Fruit fly (Drosophila melanogaster) whole organism, embryonic: ENCODE measurements around the gene CG14269.

Experiments used
- CG10267 ChIP-seq: fragments of 200-800 bp; sonication (Bioruptor generic); optimal IDR thresholded peaks from 2 replicates; lab custom pipeline; 2018; ENCODE audit warnings: missing biosample characterization, mild to moderate bottlenecking, missing genetic modification characterization, moderate library complexity
- CG11695 ChIP-seq: fragments of 200-800 bp; sonication (Bioruptor generic); IDR thresholded peaks from 3 replicates; pipeline ENCODE4 v1.3.6; 2022; ENCODE audit warnings: missing biosample characterization, missing genetic modification characterization
- CG14860 ChIP-seq: fragments of 200-800 bp; sonication (Bioruptor generic); IDR thresholded peaks from 3 replicates; pipeline ENCODE4 v1.3.6; 2022; ENCODE audit warnings: missing biosample characterization, missing genetic modification characterization; ENCODE audit not compliant: partially characterized antibody
- CG1832 ChIP-seq: fragments of 200-800 bp; sonication (Bioruptor generic); optimal IDR thresholded peaks from 2 replicates; lab custom pipeline; 2017; ENCODE audit warnings: missing biosample characterization, mild to moderate bottlenecking, missing genetic modification characterization, inconsistent platforms
- CG2120 ChIP-seq: fragments of 200-800 bp; sonication (Bioruptor generic); optimal IDR thresholded peaks from 3 replicates; lab custom pipeline; 2016; ENCODE audit warnings: missing biosample characterization, missing genetic modification characterization
- CG30431 ChIP-seq: fragments of 200-800 bp; sonication (Bioruptor generic); optimal IDR thresholded peaks from 2 replicates; lab custom pipeline; 2017; ENCODE audit warnings: missing biosample characterization, missing genetic modification characterization
- CG32532 ChIP-seq: fragments of 200-800 bp; sonication (Bioruptor generic); IDR thresholded peaks from 2 replicates; pipeline ENCODE4 v1.3.6; 2022; ENCODE audit warnings: missing biosample characterization, missing genetic modification characterization
- CG8924 ChIP-seq: fragments of 200-800 bp; optimal IDR thresholded peaks from 3 replicates; lab custom pipeline; 2019; ENCODE audit warnings: missing biosample characterization, mild to moderate bottlenecking, missing genetic modification characterization, moderate library complexity
- CG9797 ChIP-seq: fragments of 200-800 bp; sonication (Bioruptor generic); optimal IDR thresholded peaks from 3 replicates; lab custom pipeline; 2018; ENCODE audit warnings: missing biosample characterization, mild to moderate bottlenecking, missing genetic modification characterization
- D19A ChIP-seq: fragments of 200-800 bp; optimal IDR thresholded peaks from 3 replicates; lab custom pipeline; 2019; ENCODE audit warnings: missing biosample characterization, mild to moderate bottlenecking, missing genetic modification characterization, moderate library complexity
- Doc3 ChIP-seq: fragments of 200-800 bp; sonication (Bioruptor generic); IDR thresholded peaks from 3 replicates; pipeline ENCODE4 v1.3.6; 2022; ENCODE audit warnings: missing biosample characterization, missing genetic modification characterization; ENCODE audit not compliant: partially characterized antibody
- Dp ChIP-seq: fragments of 200-800 bp; sonication (Bioruptor generic); optimal IDR thresholded peaks from 2 replicates; lab custom pipeline; 2018; ENCODE audit warnings: missing biosample characterization, mild to moderate bottlenecking, missing genetic modification characterization, moderate library complexity
- E2f1 ChIP-seq: fragments of 200-800 bp; sonication (Bioruptor generic); IDR thresholded peaks from 2 replicates; pipeline ENCODE4 v1.3.6; 2022; ENCODE audit warnings: missing biosample characterization, missing genetic modification characterization
- HLHmδ ChIP-seq: fragments of 200-800 bp; sonication (Bioruptor generic); optimal IDR thresholded peaks from 2 replicates; lab custom pipeline; 2018; ENCODE audit warnings: missing biosample characterization, mild to moderate bottlenecking, missing genetic modification characterization, moderate library complexity
- Hr78 ChIP-seq, 2 experiments: fragments of 200-800 bp in 1 of 2; fragments of >200 bp in 1 of 2; sonication (Bioruptor generic) in 1 of 2; optimal IDR thresholded peaks; 2 replicates each; lab custom pipeline; 2017 to 2019; ENCODE audit warnings: missing biosample characterization in 2 of 2, missing genetic modification characterization in 2 of 2, mild to moderate bottlenecking in 1 of 2, moderate library complexity in 1 of 2
- Jarid2 ChIP-seq: fragments of 200-800 bp; sonication (Bioruptor generic); optimal IDR thresholded peaks from 3 replicates; lab custom pipeline; 2017; ENCODE audit warnings: mild to moderate bottlenecking, missing biosample characterization, missing genetic modification reagents, missing genetic modification characterization
- MBD-R2 ChIP-seq: fragments of 200-800 bp; sonication (Bioruptor generic); IDR thresholded peaks from 2 replicates; pipeline ENCODE4 v1.3.6; 2022; ENCODE audit warnings: missing biosample characterization, missing genetic modification characterization
- Mrtf ChIP-seq: fragments of 200-800 bp; sonication (Bioruptor generic); IDR thresholded peaks from 3 replicates; pipeline ENCODE4 v1.3.6; 2022; ENCODE audit warnings: missing biosample characterization, missing genetic modification characterization
- Neu2 ChIP-seq: fragments of 200-800 bp; sonication (Bioruptor generic); optimal IDR thresholded peaks from 3 replicates; lab custom pipeline; 2016; ENCODE audit warnings: missing biosample characterization, missing genetic modification characterization, borderline replicate concordance
- PHDP ChIP-seq: fragments of 200-800 bp; sonication (Bioruptor generic); optimal IDR thresholded peaks from 3 replicates; lab custom pipeline; 2018; ENCODE audit warnings: missing biosample characterization, mild to moderate bottlenecking, missing genetic modification characterization, moderate library complexity
- Ptx1 ChIP-seq: fragments of 200-800 bp; sonication (Bioruptor generic); IDR thresholded peaks from 2 replicates; pipeline ENCODE4 v1.3.6; 2022; ENCODE audit warnings: missing biosample characterization, missing genetic modification characterization
- Side ChIP-seq: fragments of 200-800 bp; sonication (Bioruptor generic); optimal IDR thresholded peaks from 2 replicates; lab custom pipeline; 2016; ENCODE audit warnings: missing biosample characterization, missing genetic modification characterization
- Tbp ChIP-seq: fragments of >200 bp; optimal IDR thresholded peaks from 2 replicates; lab custom pipeline; 2018; ENCODE audit warnings: missing biosample characterization, missing genetic modification characterization
- YL-1 ChIP-seq: fragments of 200-800 bp; sonication (Bioruptor generic); optimal IDR thresholded peaks from 3 replicates; lab custom pipeline; 2017; ENCODE audit warnings: missing biosample characterization, mild to moderate bottlenecking, missing genetic modification characterization
- al ChIP-seq: fragments of 200-800 bp; sonication (Bioruptor generic); IDR thresholded peaks from 2 replicates; pipeline ENCODE4 v1.3.6; 2022; ENCODE audit warnings: missing biosample characterization, missing genetic modification characterization
- ara ChIP-seq: fragments of 200-800 bp; sonication (Bioruptor generic); IDR thresholded peaks from 2 replicates; pipeline ENCODE4 v1.3.6; 2022; ENCODE audit warnings: missing biosample characterization, missing genetic modification characterization
- ato ChIP-seq: fragments of 200-800 bp; sonication (Bioruptor generic); IDR thresholded peaks from 2 replicates; pipeline ENCODE4 v1.3.6; 2022; ENCODE audit warnings: missing biosample characterization, missing genetic modification characterization; ENCODE audit not compliant: partially characterized antibody
- bbx ChIP-seq: fragments of 200-800 bp; sonication (Bioruptor generic); IDR thresholded peaks from 2 replicates; pipeline ENCODE4 v1.3.6; 2022; ENCODE audit warnings: missing biosample characterization, missing genetic modification characterization; ENCODE audit not compliant: partially characterized antibody
- bsh ChIP-seq, 2 experiments: fragments of 200-800 bp; sonication (Bioruptor generic); optimal IDR thresholded peaks; 2 replicates each; lab custom pipeline; 2017 to 2018; ENCODE audit warnings: mild to moderate bottlenecking in 2 of 2, missing biosample characterization in 2 of 2, missing genetic modification characterization in 2 of 2, moderate library complexity in 1 of 2
- cato ChIP-seq: fragments of 200-800 bp; sonication (Bioruptor generic); optimal IDR thresholded peaks from 2 replicates; lab custom pipeline; 2016; ENCODE audit warnings: missing biosample characterization, missing genetic modification characterization, borderline replicate concordance
- chinmo ChIP-seq: fragments of 200-800 bp; sonication (Bioruptor generic); IDR thresholded peaks from 4 replicates; pipeline ENCODE4 v1.3.6; 2022; ENCODE audit warnings: missing biosample characterization, missing genetic modification characterization; ENCODE audit not compliant: partially characterized antibody
- dan ChIP-seq: fragments of 200-800 bp; sonication (Bioruptor generic); IDR thresholded peaks from 2 replicates; pipeline ENCODE4 v1.3.6; 2022; ENCODE audit warnings: missing biosample characterization, missing genetic modification characterization
- grn ChIP-seq: fragments of 200-800 bp; sonication (Bioruptor generic); optimal IDR thresholded peaks from 3 replicates; lab custom pipeline; 2017; ENCODE audit warnings: missing biosample characterization, missing genetic modification characterization
- hb ChIP-seq: fragments of 200-800 bp; sonication (Bioruptor generic); IDR thresholded peaks from 3 replicates; pipeline ENCODE4 v1.3.6; 2022; ENCODE audit warnings: missing biosample characterization, missing genetic modification characterization; ENCODE audit not compliant: partially characterized antibody
- hbn ChIP-seq: fragments of 200-800 bp; sonication (Bioruptor generic); IDR thresholded peaks from 2 replicates; pipeline ENCODE4 v1.3.6; 2022; ENCODE audit warnings: missing biosample characterization, missing genetic modification characterization; ENCODE audit not compliant: partially characterized antibody
- jigr1 ChIP-seq: fragments of 200-800 bp; sonication (Bioruptor generic); IDR thresholded peaks from 3 replicates; pipeline ENCODE4 v1.3.6; 2022; ENCODE audit warnings: missing biosample characterization, missing genetic modification characterization
- lola ChIP-seq, 3 experiments: fragments of >200 bp in 2 of 3; fragments of 200-800 bp in 1 of 3; sonication (Bioruptor generic) in 1 of 3; optimal IDR thresholded peaks; 2 replicates each; lab custom pipeline; 2017 to 2019; ENCODE audit warnings: missing biosample characterization in 3 of 3, missing genetic modification characterization in 3 of 3, mild to moderate bottlenecking in 1 of 3, moderate library complexity in 1 of 3
- nmo ChIP-seq: fragments of 200-800 bp; sonication (Bioruptor generic); optimal IDR thresholded peaks from 2 replicates; lab custom pipeline; 2018; ENCODE audit warnings: missing biosample characterization, mild to moderate bottlenecking, missing genetic modification characterization, moderate library complexity
- pfk ChIP-seq: fragments of 200-800 bp; sonication (Bioruptor generic); optimal IDR thresholded peaks from 2 replicates; lab custom pipeline; 2018; ENCODE audit warnings: missing biosample characterization, mild to moderate bottlenecking, missing genetic modification characterization, moderate library complexity
- scrt ChIP-seq: fragments of 200-800 bp; sonication (Bioruptor generic); optimal IDR thresholded peaks from 2 replicates; lab custom pipeline; 2018; ENCODE audit warnings: missing biosample characterization, mild to moderate bottlenecking, missing genetic modification characterization, moderate library complexity
- sens-2 ChIP-seq: fragments of 200-800 bp; sonication (Bioruptor generic); IDR thresholded peaks from 2 replicates; pipeline ENCODE4 v1.3.6; 2022; ENCODE audit warnings: missing biosample characterization, missing genetic modification characterization
- sima ChIP-seq: fragments of 200-800 bp; sonication (Bioruptor generic); optimal IDR thresholded peaks from 2 replicates; lab custom pipeline; 2016; ENCODE audit warnings: missing biosample characterization, missing genetic modification characterization
- tin ChIP-seq: fragments of 200-800 bp; sonication (Bioruptor generic); optimal IDR thresholded peaks from 3 replicates; lab custom pipeline; 2016; ENCODE audit warnings: missing biosample characterization, missing genetic modification characterization
- tll ChIP-seq, 2 experiments: fragments of 200-800 bp in 1 of 2; fragments of >200 bp in 1 of 2; sonication (Bioruptor generic) in 1 of 2; optimal IDR thresholded peaks; 2 replicates each; lab custom pipeline; 2017 to 2019; ENCODE audit warnings: missing biosample characterization in 2 of 2, missing genetic modification characterization in 2 of 2, mild to moderate bottlenecking in 1 of 2, moderate library complexity in 1 of 2
- toy ChIP-seq: fragments of 200-800 bp; sonication (Bioruptor generic); IDR thresholded peaks from 2 replicates; pipeline ENCODE4 v1.3.6; 2022; ENCODE audit warnings: missing biosample characterization, missing genetic modification characterization
- trem ChIP-seq: fragments of 200-800 bp; optimal IDR thresholded peaks from 3 replicates; lab custom pipeline; 2019; ENCODE audit warnings: missing biosample characterization, mild to moderate bottlenecking, missing genetic modification characterization, moderate library complexity
- vfl ChIP-seq: fragments of 200-800 bp; sonication (Bioruptor generic); optimal IDR thresholded peaks from 2 replicates; lab custom pipeline; 2016; ENCODE audit warnings: missing biosample characterization, missing genetic modification characterization
- wdn ChIP-seq: fragments of 200-800 bp; sonication (Bioruptor generic); IDR thresholded peaks from 2 replicates; pipeline ENCODE4 v1.3.6; 2022; ENCODE audit warnings: missing biosample characterization, missing genetic modification characterization

Gene CG14269

dm6 chrX:3407760-3408608, 27.6 kb downstream of the CG14269 start (continued):
- TF ChIP-seq bsh (GFP tag; optimal IDR thresholded peaks at IDR 0.05; lab: Kevin White, UChicago) (no peak), D19A (tag; lab: Kevin White, UChicago) (no peak), Side (GFP tag; lab: Kevin White, UChicago) (no peak), trem (tag; lab: Kevin White, UChicago) (no peak), ato (no peak), chinmo (GFP tag; lab: Robert Waterston, UW) (0 out of 4 replicates have a peak, but pooled peaks have one; percentile 40), Mrtf (no peak), grn (GFP tag; lab: Kevin White, UChicago) (no peak), Tbp (GFP tag; lab: Kevin White, UChicago) (no peak), CG11695 (0 out of 3 replicates have a peak, but pooled peaks have one; percentile 15), hb (GFP tag; lab: Robert Waterston, UW) (no peak), Neu2 (GFP tag; lab: Kevin White, UChicago) (no peak), CG1832 (peak; percentile 73), CG30431 (no peak), sima (no peak), nmo (GFP tag; lab: Kevin White, UChicago) (no peak), cato (GFP tag; lab: Kevin White, UChicago) (no peak), bbx (GFP tag; lab: Robert Waterston, UW) (no peak), hbn (GFP tag; lab: Robert Waterston, UW) (no peak), Doc3 (GFP tag; lab: Robert Waterston, UW) (no peak), HLHmδ (no peak), YL-1 (no peak), jigr1 (no peak), tin (GFP tag; lab: Kevin White, UChicago) (no peak), MBD-R2 (no peak), Hr78 (GFP tag; optimal IDR thresholded peaks at IDR 0.05; lab: Kevin White, UChicago) (no peak), Jarid2 (GFP tag; lab: Kevin White, UChicago) (no peak), PHDP (tag; lab: Kevin White, UChicago) (no peak), CG9797 (GFP tag; lab: Kevin White, UChicago) (no peak), vfl (GFP tag; lab: Kevin White, UChicago) (no peak), CG8924 (tag; lab: Kevin White, UChicago) (no peak), lola (GFP tag; optimal IDR thresholded peaks at IDR 0.05; lab: Kevin White, UChicago) (no peak), tll (GFP tag; optimal IDR thresholded peaks at IDR 0.05; lab: Kevin White, UChicago) (no peak), E2f1 (no peak), Dp (GFP tag; lab: Kevin White, UChicago) (no peak), dan (no peak), Ptx1 (0 out of 2 replicates have a peak, but pooled peaks have one; percentile 5), toy (GFP tag; lab: Robert Waterston, UW) (no peak), scrt (no peak), CG10267 (tag; lab: Kevin White, UChicago) (no peak), CG14860 (no peak), sens-2 (no peak), wdn (no peak), CG32532 (GFP tag; lab: Robert Waterston, UW) (peak; percentile 21; the same call in 1 of the 2 replicates), CG2120 (GFP tag; lab: Kevin White, UChicago) (no peak), al (GFP tag; lab: Robert Waterston, UW) (no peak), ara (GFP tag; lab: Robert Waterston, UW) (no peak), pfk (no peak)
